Worm (Caenorhabditis elegans) whole organism, young adult: ENCODE results near the gene H03G16.1.
A peak's percentile ranks its signal among the peaks of the same experiment; 100 is the strongest.

Source experiments
- B0035.1 ChIP-seq: sonication (generic microtip); optimal IDR thresholded peaks from 2 replicates; lab custom pipeline; 2016; ENCODE audit warnings: missing genetic modification characterization, mild to moderate bottlenecking, missing compliant biosample characterization, missing genotype, missing genetic modification reagents
- B0261.1 ChIP-seq: sonication (generic microtip); optimal IDR thresholded peaks from 2 replicates; lab custom pipeline; 2016; ENCODE audit warnings: mild to moderate bottlenecking, missing genetic modification characterization, moderate library complexity, missing compliant biosample characterization
- F23B12.7 ChIP-seq: sonication (generic microtip); optimal IDR thresholded peaks from 2 replicates; lab custom pipeline; 2017; ENCODE audit warnings: missing genetic modification characterization, mild to moderate bottlenecking, missing compliant biosample characterization, antibody characterized with exemption, moderate library complexity; ENCODE audit not compliant: insufficient read depth
- F33H1.4 ChIP-seq: fragments of 200-800 bp; sonication (Bioruptor generic); IDR thresholded peaks from 2 replicates; pipeline ENCODE4 v1.3.6; 2022; ENCODE audit warnings: missing genetic modification reagents, missing genetic modification characterization, missing compliant biosample characterization
- F49E8.2 ChIP-seq: sonication (generic microtip); optimal IDR thresholded peaks from 3 replicates; lab custom pipeline; 2017; ENCODE audit warnings: missing genetic modification characterization, mild to moderate bottlenecking, missing compliant biosample characterization, antibody characterized with exemption, moderate library complexity; ENCODE audit not compliant: insufficient read depth
- Y56A3A.18 ChIP-seq: fragments of 200-800 bp; sonication (Bioruptor generic); IDR thresholded peaks from 2 replicates; pipeline ENCODE4 v1.3.6; 2022; ENCODE audit warnings: missing genetic modification reagents, missing genetic modification characterization, missing compliant biosample characterization
- Y67H2A.10 ChIP-seq: fragments of 200-800 bp; sonication (Bioruptor generic); conservative IDR thresholded peaks from 2 replicates; pipeline ENCODE4 v1.3.6; 2022; ENCODE audit warnings: missing genetic modification reagents, missing genetic modification characterization, missing compliant biosample characterization
- akir-1 ChIP-seq: fragments of 200-800 bp; sonication (Bioruptor generic); optimal IDR thresholded peaks from 2 replicates; lab custom pipeline; 2018; ENCODE audit warnings: mild to moderate bottlenecking, missing genetic modification characterization, moderate library complexity, missing compliant biosample characterization
- ceh-27 ChIP-seq: fragments of 200-800 bp; sonication (Bioruptor generic); optimal IDR thresholded peaks from 2 replicates; lab custom pipeline; 2018; ENCODE audit warnings: mild to moderate bottlenecking, missing genetic modification characterization, moderate library complexity, missing compliant biosample characterization
- ceh-79 ChIP-seq: sonication (generic microtip); optimal IDR thresholded peaks from 2 replicates; lab custom pipeline; 2017; ENCODE audit warnings: mild to moderate bottlenecking, missing genetic modification characterization, missing compliant biosample characterization
- egl-18 ChIP-seq: fragments of 200-800 bp; sonication (Bioruptor generic); IDR thresholded peaks from 2 replicates; pipeline ENCODE4 v1.3.6; 2022; ENCODE audit warnings: missing genetic modification reagents, missing genetic modification characterization, missing compliant biosample characterization
- egl-44 ChIP-seq: fragments of 200-800 bp; sonication (Bioruptor generic); IDR thresholded peaks from 2 replicates; pipeline ENCODE4 v1.3.6; 2022; ENCODE audit warnings: missing genetic modification reagents, missing genetic modification characterization, missing compliant biosample characterization
- fkh-3 ChIP-seq: sonication (generic microtip); optimal IDR thresholded peaks from 2 replicates; lab custom pipeline; 2016; ENCODE audit warnings: mild to moderate bottlenecking, missing genetic modification characterization, missing compliant biosample characterization
- gei-17 ChIP-seq: fragments of 200-800 bp; sonication (Bioruptor generic); optimal IDR thresholded peaks from 2 replicates; lab custom pipeline; 2018; ENCODE audit warnings: mild to moderate bottlenecking, missing genetic modification characterization, missing compliant biosample characterization
- hrde-1 ChIP-seq: sonication (generic microtip); optimal IDR thresholded peaks from 2 replicates; lab custom pipeline; 2016; ENCODE audit warnings: missing genetic modification characterization, mild to moderate bottlenecking, missing compliant biosample characterization, moderate library complexity, missing genotype, missing genetic modification reagents, borderline replicate concordance
- lag-1 ChIP-seq: fragments of 200-800 bp; sonication (Bioruptor generic); IDR thresholded peaks from 2 replicates; pipeline ENCODE4 v1.3.6; 2022; ENCODE audit warnings: missing genetic modification reagents, missing genetic modification characterization, missing compliant biosample characterization
- madf-8 ChIP-seq: fragments of 200-800 bp; sonication (Bioruptor generic); conservative IDR thresholded peaks from 2 replicates; pipeline ENCODE4 v1.3.6; 2022; ENCODE audit warnings: missing genetic modification reagents, missing genetic modification characterization, missing compliant biosample characterization
- mel-28 ChIP-seq: sonication (generic microtip); optimal IDR thresholded peaks from 2 replicates; lab custom pipeline; 2016; ENCODE audit warnings: borderline replicate concordance, mild to moderate bottlenecking, missing genetic modification characterization, missing compliant biosample characterization
- mes-4 ChIP-seq: sonication (generic microtip); optimal IDR thresholded peaks from 2 replicates; lab custom pipeline; 2016; ENCODE audit warnings: missing genotype, missing genetic modification characterization, missing compliant biosample characterization
- nfya-1 ChIP-seq: sonication (generic microtip); optimal IDR thresholded peaks from 2 replicates; lab custom pipeline; 2017; ENCODE audit warnings: antibody characterized with exemption, missing compliant biosample characterization, missing genetic modification characterization, borderline replicate concordance; ENCODE audit not compliant: insufficient read depth
- nhr-179 ChIP-seq: sonication (generic microtip); optimal IDR thresholded peaks from 2 replicates; lab custom pipeline; 2016; ENCODE audit warnings: mild to moderate bottlenecking, missing genetic modification characterization, missing compliant biosample characterization
- nhr-27 ChIP-seq: fragments of 200-800 bp; sonication (Bioruptor generic); optimal IDR thresholded peaks from 2 replicates; lab custom pipeline; 2018; ENCODE audit warnings: mild to moderate bottlenecking, missing genetic modification characterization, moderate library complexity, missing compliant biosample characterization
- nhr-80 ChIP-seq: sonication (generic microtip); optimal IDR thresholded peaks from 2 replicates; lab custom pipeline; 2016; ENCODE audit warnings: missing genetic modification characterization, missing compliant biosample characterization
- sea-2 ChIP-seq: fragments of 200-800 bp; sonication (Bioruptor generic); IDR thresholded peaks from 2 replicates; pipeline ENCODE4 v1.3.6; 2022; ENCODE audit warnings: missing genetic modification characterization, missing compliant biosample characterization
- snpc-1.1 ChIP-seq: sonication (generic microtip); optimal IDR thresholded peaks from 2 replicates; lab custom pipeline; 2017; ENCODE audit warnings: missing genetic modification characterization, mild to moderate bottlenecking, missing compliant biosample characterization, antibody characterized with exemption, moderate library complexity, missing genotype, missing genetic modification reagents; ENCODE audit not compliant: insufficient read depth
- snpc-4 ChIP-seq, 5 experiments: fragments of 150-350 bp in 1 of 5; sonication (generic microtip) in 4 of 5; optimal IDR thresholded peaks; 2 replicates each; lab custom pipeline; 2014 to 2018; ENCODE audit warnings: missing genetic modification characterization in 5 of 5, missing biosample characterization in 3 of 5, antibody characterized with exemption in 2 of 5, mild to moderate bottlenecking in 2 of 5, missing compliant biosample characterization in 2 of 5, missing genotype in 2 of 5, moderate library complexity in 2 of 5, missing genetic modification reagents in 1 of 5
- sptf-2 ChIP-seq: fragments of 200-800 bp; sonication (Bioruptor generic); optimal IDR thresholded peaks from 2 replicates; lab custom pipeline; 2018; ENCODE audit warnings: mild to moderate bottlenecking, missing genetic modification characterization, missing compliant biosample characterization
- tbx-9 ChIP-seq: sonication (generic microtip); optimal IDR thresholded peaks from 2 replicates; lab custom pipeline; 2016; ENCODE audit warnings: borderline replicate concordance, missing genetic modification characterization, inconsistent platforms, missing compliant biosample characterization
- unc-62 ChIP-seq: fragments of 150-350 bp; optimal IDR thresholded peaks from 2 replicates; lab custom pipeline; 2014; ENCODE audit warnings: missing biosample characterization, missing genetic modification reagents, missing genetic modification characterization
- ztf-22 ChIP-seq: fragments of 200-800 bp; sonication (Bioruptor generic); optimal IDR thresholded peaks from 2 replicates; lab custom pipeline; 2018; ENCODE audit warnings: mild to moderate bottlenecking, missing genetic modification characterization, moderate library complexity, missing compliant biosample characterization
- ztf-26 ChIP-seq: sonication (generic microtip); optimal IDR thresholded peaks from 2 replicates; lab custom pipeline; 2017; ENCODE audit warnings: missing genetic modification characterization, missing compliant biosample characterization

Gene H03G16.1

ce11 chrX:15084395-15084794 lies 30.7 kb downstream of the H03G16.1 start, which contains the start of gene F09B12.5 (continued):
- TF ChIP-seq nfya-1: no peak
- TF ChIP-seq egl-44 (GFP tag; lab: Robert Waterston, UW): no peak
- TF ChIP-seq egl-18: no peak
- TF ChIP-seq hrde-1 (tag; lab: Kevin White, UChicago): no peak

ce11 chrX:15087752-15088151 lies 34.1 kb downstream of the H03G16.1 start:
- TF ChIP-seq nhr-80 (tag; lab: Kevin White, UChicago) (peak; percentile 52), akir-1 (no peak)

DNA sequence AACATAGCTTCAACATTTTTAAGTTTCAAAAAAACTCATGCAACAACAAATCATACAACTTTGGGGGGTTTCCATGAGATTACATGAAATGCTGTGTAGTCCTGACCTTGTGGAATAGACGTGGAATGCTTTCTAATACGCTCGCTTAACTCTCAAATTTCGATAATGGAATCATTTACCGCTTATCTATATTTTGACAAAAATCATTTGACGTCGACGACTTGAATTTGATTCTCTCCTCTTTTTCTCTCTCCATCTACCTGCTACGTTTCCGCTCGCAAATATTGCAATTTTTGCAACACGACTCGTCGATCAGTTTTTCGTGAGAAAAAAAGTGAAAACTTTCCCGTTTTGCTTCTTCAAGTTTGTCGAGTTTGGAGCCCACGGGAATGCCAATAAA lies 35.4 kb downstream of the H03G16.1 start, which contains the start of gene flr-4:
flr-4 (plus strand) TSS at position 275 of the 400 bp plus-strand sequence.
- TF ChIP-seq nhr-80 (tag; lab: Kevin White, UChicago) (peak; percentile 78), mel-28 (tag; lab: Kevin White, UChicago) (no peak)
- TF ChIP-seq, all 124 proteins: peak for 1

DNA sequence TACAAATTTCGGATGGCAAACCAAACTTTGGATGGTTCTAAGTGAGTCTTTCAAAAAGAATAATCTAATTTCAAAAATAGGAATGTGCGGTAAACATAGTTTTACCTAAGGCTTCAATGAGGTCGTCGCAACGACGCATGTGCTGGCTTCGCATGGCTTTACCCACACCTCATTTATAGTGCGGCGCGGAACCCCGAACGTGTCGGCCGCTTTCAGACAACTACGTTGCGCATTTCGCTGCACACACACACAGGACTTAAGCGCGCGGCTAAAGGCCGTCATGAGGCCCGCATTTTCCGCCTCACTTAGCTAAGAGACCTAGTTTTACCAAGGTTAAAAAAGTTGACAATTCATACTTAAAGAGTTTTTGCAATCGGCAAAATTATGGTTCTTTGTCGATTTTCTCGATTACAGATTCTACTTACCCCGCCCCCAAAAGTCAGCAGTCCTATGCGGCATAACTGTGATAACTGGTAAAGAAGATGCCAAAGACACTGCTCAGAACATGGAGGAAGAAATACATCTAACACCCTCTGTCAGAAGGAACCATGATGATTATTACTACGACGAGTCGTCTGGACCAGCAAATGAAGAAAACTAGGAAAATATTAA lies 39.2 kb downstream of the H03G16.1 start:
- no peak for TF ChIP-seq lag-1 (GFP tag; lab: Robert Waterston, UW)
- no peak for TF ChIP-seq F33H1.4 (GFP tag; lab: Robert Waterston, UW)
- TF ChIP-seq nhr-27: no peak
- TF ChIP-seq F23B12.7 (tag; lab: Kevin White, UChicago): no peak
- TF ChIP-seq B0261.1 (tag; lab: Kevin White, UChicago): no peak
- TF ChIP-seq F49E8.2 (tag; lab: Kevin White, UChicago): no peak
- peak; percentile 47 for TF ChIP-seq snpc-4 (GFP tag; optimal IDR thresholded peaks at IDR 0.05; lab: Kevin White, UChicago)
- peak in 3 of 4 experiments; percentile 20 to 87 (median 84) for TF ChIP-seq snpc-4 (tag; optimal IDR thresholded peaks at IDR 0.05; lab: Kevin White, UChicago)
- TF ChIP-seq tbx-9 (tag; lab: Kevin White, UChicago): no peak
- TF ChIP-seq unc-62 (GFP tag; lab: Kevin White, UChicago): no peak
- TF ChIP-seq akir-1: no peak
- no peak for TF ChIP-seq ztf-22 (GFP tag; lab: Kevin White, UChicago)
- TF ChIP-seq B0035.1 (tag; lab: Kevin White, UChicago): no peak
- no peak for TF ChIP-seq ztf-26 (tag; lab: Kevin White, UChicago)
- no peak for TF ChIP-seq nhr-179 (tag; lab: Kevin White, UChicago)
- no peak for TF ChIP-seq Y56A3A.18 (GFP tag; lab: Robert Waterston, UW)
- TF ChIP-seq Y67H2A.10: no peak
- TF ChIP-seq snpc-1.1 (tag; lab: Kevin White, UChicago): peak; percentile 57

- no peak for TF ChIP-seq madf-8 (GFP tag; lab: Robert Waterston, UW)
- no peak for TF ChIP-seq sptf-2
- TF ChIP-seq fkh-3 (tag; lab: Kevin White, UChicago): no peak
- no peak for TF ChIP-seq ceh-79 (tag; lab: Kevin White, UChicago)
- no peak for TF ChIP-seq ceh-27 (GFP tag; lab: Kevin White, UChicago)
- TF ChIP-seq gei-17: no peak
- TF ChIP-seq sea-2 (GFP tag; lab: Robert Waterston, UW): no peak
- TF ChIP-seq mes-4: no peak
- TF ChIP-seq mel-28 (tag; lab: Kevin White, UChicago): no peak
- TF ChIP-seq, all 124 proteins: peak for 0
These were observed 41.3 kb downstream of the H03G16.1 start, which contains the start of gene F09B12.7 for ce11 chrX:15094973-15095372. F09B12.7 (minus strand) TSS chrX:15095073.
